Fruit fly (Drosophila melanogaster) S2 (cell line): ENCODE results near the gene CG8924.

Source experiments
- CG8478 ChIP-seq: fragments of >200 bp; optimal IDR thresholded peaks from 2 replicates; lab custom pipeline; 2018
- CTCF ChIP-seq, 2 experiments: fragments of >200 bp; optimal IDR thresholded peaks; 2 replicates each; lab custom pipeline; 2018

- no peak for TF ChIP-seq CG8478 (lab: Kevin White, UChicago)
- TF ChIP-seq CTCF (optimal IDR thresholded peaks at IDR 0.05; lab: Kevin White, UChicago) = no peak
Measured at dm6 chrX:15921655-15922054, 19.2 kb upstream of the CG8924 start, which contains the start of gene CG8916.
